Worm (Caenorhabditis elegans) whole organism, L4/young adult: ENCODE measurements around the gene cutl-18.
"Not testable (repeated sequence)": the region's sequence is repeated elsewhere in the genome, so short reads cannot be mapped to it uniquely, and the experiment has no call there.

Source experiments
- W03F9.2 ChIP-seq: fragments of 150-350 bp; optimal IDR thresholded peaks from 2 replicates; lab custom pipeline; 2014; ENCODE audit warnings: missing biosample characterization, missing genetic modification characterization
- dao-5 ChIP-seq: sonication (generic microtip); optimal IDR thresholded peaks from 2 replicates; lab custom pipeline; 2016; ENCODE audit warnings: missing genotype, missing genetic modification characterization, moderate library complexity, missing compliant biosample characterization
- him-1 ChIP-seq: sonication (generic microtip); optimal IDR thresholded peaks from 2 replicates; lab custom pipeline; 2016; ENCODE audit warnings: missing genotype, missing genetic modification reagents, missing genetic modification characterization, missing compliant biosample characterization

The cutl-18 gene

ce11 chrV:11299406-11299805, 17.3 kb downstream of the cutl-18 start:
- no peak for TF ChIP-seq him-1
- no peak for TF ChIP-seq dao-5 (tag; lab: Kevin White, UChicago)
- no peak for TF ChIP-seq W03F9.2 (tag; lab: Kevin White, UChicago)

- TF ChIP-seq dao-5 (tag; lab: Kevin White, UChicago), result no peak
- TF ChIP-seq W03F9.2 (tag; lab: Kevin White, UChicago), result no peak
- TF ChIP-seq him-1, result no peak
These were observed 18.1 kb downstream of the cutl-18 start, which contains the start of gene T03F7.5 for ce11 chrV:11298632-11299031. TSS of gene T03F7.5 (minus strand) at chrV:11298732.

- TF ChIP-seq him-1 (no peak), W03F9.2 (tag; lab: Kevin White, UChicago) (no peak), dao-5 (tag; lab: Kevin White, UChicago) (no peak)
These were observed 22.3 kb downstream of the cutl-18 start, which contains the start of gene T03F7.6 for ce11 chrV:11294393-11294792. TSS of gene T03F7.6 (plus strand) at chrV:11294693.

DNA sequence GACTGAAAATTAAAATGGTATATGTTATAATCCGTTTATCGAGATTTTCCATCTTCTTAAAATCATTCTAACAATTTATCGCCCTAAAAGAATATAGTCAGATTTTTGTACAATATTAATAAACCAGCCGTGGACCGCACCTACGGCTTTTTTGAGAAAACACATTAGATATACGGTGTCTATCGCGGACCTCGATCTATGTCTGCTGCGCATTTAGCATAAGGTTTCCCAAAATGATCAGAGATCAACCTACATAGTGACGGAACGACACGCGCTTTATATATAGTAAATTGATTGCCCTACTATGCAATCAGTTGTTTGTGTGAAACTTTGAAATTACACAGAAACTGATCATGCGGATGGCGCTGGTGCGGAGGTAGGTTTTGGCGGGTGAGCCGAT, 24.0 kb downstream of the cutl-18 start:
- TF ChIP-seq him-1 (no peak), W03F9.2 (tag; lab: Kevin White, UChicago) (no peak), dao-5 (tag; lab: Kevin White, UChicago) (no peak)

ce11 chrV:11290888-11291287, 25.8 kb downstream of the cutl-18 start, which contains the start of gene C03E10.1:
TSS of gene C03E10.1 (plus strand) at chrV:11291188.
- TF ChIP-seq him-1, result no peak
- TF ChIP-seq W03F9.2 (tag; lab: Kevin White, UChicago), result no peak
- TF ChIP-seq dao-5 (tag; lab: Kevin White, UChicago), result no peak

DNA sequence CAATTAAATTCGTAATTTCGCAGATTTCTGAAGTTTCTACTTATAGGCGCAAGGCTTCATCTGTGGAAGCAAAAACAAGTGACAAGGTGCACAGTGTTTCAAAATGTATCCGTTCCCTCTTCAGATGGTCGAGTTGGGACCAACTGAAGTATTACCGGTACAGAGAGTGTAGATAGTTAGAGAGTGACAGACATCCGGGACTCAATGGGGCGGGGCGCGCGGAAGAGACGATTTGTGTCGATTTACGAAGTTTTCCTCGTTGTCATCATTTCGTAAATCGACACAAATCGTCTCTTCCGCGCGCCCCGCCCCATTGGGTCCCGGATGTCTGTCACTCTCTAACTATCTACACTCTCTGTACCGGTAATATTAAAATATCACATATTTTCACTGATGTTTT, 30.6 kb downstream of the cutl-18 start, which contains the start of gene C03E10.3:
TSS of gene C03E10.3 (plus strand) at position 301 of the 400 bp plus-strand sequence.
- not testable (repeated sequence) for TF ChIP-seq dao-5 (tag; lab: Kevin White, UChicago); him-1; W03F9.2 (tag; lab: Kevin White, UChicago)

ce11 chrV:11282272-11282671, 34.4 kb downstream of the cutl-18 start, which contains the start of gene gly-20:
TSS of gene gly-20 (plus strand) at chrV:11282572.
- TF ChIP-seq dao-5 (tag; lab: Kevin White, UChicago) (no peak), him-1 (no peak), W03F9.2 (tag; lab: Kevin White, UChicago) (no peak)

DNA sequence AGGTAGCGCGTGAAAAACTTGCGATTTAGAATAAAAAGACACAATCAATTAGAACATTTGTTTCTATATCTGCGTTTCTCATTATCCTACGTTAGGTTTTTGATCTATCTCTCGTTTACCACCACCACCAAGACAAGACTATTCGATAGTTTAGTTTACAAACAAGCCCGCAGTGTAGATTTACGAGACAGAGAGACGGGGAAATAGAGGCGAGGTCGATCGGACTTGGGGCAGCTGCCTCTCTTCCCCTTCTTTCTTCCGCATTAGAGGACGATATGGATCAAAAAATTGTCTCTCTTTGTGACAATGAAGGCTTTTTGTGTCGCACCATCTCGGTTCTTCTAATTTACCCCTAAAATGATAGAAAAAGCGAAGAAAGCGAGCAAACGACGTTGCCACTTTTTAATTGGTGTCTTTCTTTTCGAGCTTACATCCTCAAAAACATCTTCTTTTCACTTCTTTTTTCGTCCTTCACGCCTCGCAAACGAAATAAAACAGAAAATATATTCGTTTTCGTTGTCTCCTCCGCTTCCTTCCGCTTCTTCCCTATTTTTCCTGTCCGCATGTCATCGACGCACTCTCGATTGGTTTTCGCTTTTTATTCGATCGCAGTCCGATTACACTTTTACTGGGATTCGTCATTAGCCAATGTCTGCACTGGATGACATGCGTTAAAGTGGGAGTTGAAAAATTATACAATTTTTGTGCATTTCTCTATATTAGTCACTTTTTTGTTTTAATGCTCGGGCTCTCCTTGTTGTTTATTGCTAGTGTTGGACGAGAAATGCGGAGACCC, 35.1 kb downstream of the cutl-18 start:
- TF ChIP-seq W03F9.2 (tag; lab: Kevin White, UChicago), result no peak
- TF ChIP-seq him-1, result no peak
- TF ChIP-seq dao-5 (tag; lab: Kevin White, UChicago), result no peak

DNA sequence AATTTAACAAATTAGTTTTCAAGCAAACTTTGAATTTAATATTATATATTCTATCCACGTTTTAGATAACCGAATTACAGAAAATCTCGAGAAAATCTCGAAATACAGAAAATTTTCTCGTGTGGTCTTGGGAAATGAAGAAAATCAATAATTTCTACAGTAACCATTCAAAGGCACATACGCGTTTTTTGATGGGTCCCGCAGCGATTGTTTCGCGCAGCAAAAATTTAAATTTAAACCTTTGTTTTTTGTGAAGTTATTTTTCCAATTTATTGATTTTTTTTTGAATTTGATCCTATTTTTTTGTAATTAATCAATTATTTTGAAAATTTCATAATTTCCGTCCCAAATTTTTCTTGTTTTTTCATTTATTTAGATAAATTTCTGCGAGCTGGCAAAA, 37.1 kb downstream of the cutl-18 start:
- no peak for TF ChIP-seq W03F9.2 (tag; lab: Kevin White, UChicago)
- TF ChIP-seq dao-5 (tag; lab: Kevin White, UChicago), result no peak
- no peak for TF ChIP-seq him-1

DNA sequence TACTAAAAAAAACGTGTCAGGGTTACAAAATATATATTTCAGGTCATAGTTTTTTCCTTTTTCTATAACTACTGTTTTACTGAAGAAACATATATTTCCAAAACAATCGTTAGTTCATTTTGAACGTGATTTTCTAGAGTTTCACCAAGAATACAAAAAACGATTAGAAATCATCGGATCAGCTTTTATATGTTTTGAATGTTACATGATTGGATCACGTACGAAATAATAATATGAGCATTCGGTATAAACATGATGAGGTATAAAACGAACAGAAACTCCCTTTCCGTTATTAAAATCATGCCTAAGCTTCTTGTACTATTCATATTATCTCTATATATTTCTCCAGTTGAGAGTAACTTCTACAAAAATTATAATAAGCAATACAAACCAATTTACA, 43.9 kb downstream of the cutl-18 start, which contains the start of gene clec-223:
TSS of gene clec-223 (plus strand) at position 301 of the 400 bp plus-strand sequence.
- no peak for TF ChIP-seq dao-5 (tag; lab: Kevin White, UChicago)
- TF ChIP-seq W03F9.2 (tag; lab: Kevin White, UChicago), result no peak
- TF ChIP-seq him-1, result no peak

- TF ChIP-seq him-1, result no peak
- no peak for TF ChIP-seq W03F9.2 (tag; lab: Kevin White, UChicago)
- TF ChIP-seq dao-5 (tag; lab: Kevin White, UChicago), result no peak
These were observed 45.6 kb downstream of the cutl-18 start, which contains the start of gene clec-222 for ce11 chrV:11271051-11271450. TSS of gene clec-222 (plus strand) at chrV:11271351.

DNA sequence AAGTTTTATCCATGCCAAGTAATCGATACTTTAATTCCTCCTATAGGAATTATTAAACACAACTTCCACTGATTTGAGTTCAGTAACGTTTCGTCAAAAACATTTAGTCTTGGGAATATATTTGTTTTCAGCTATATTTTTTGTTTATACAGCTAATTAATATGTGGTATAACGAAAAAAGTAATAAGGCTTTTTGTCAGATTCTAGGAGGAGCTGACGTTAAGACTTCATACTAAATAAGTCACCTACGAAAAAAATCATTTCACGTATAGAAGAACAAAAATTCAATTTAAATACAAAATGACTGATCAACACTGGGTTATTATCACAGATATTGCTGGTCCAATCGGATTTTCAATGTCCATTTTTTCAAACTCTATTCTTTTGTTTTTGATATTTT, 47.9 kb downstream of the cutl-18 start, which contains the start of gene str-115:
TSS of gene str-115 (plus strand) at position 301 of the 400 bp plus-strand sequence.
- no peak for TF ChIP-seq dao-5 (tag; lab: Kevin White, UChicago)

DNA sequence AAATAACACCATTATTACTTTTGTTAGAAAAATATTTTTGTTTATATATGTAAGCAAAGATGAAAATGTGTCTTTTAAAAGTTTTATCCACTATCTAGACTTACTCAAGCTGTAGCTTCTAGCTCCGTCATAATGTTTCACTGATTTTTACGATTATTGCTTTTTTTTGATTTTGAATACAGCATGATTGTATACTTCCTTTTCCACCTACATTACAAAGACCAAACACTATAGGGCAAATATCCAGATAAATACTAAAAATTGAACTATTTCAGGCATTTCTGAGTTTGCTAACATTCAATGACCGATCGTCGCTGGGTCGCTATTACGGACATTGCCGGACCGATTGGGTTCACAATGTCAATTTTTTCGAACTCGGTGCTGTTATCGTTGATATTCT, 50.0 kb downstream of the cutl-18 start, which contains the start of gene str-116:
TSS of gene str-116 (plus strand) at position 301 of the 400 bp plus-strand sequence.
- TF ChIP-seq W03F9.2 (tag; lab: Kevin White, UChicago), result no peak
- no peak for TF ChIP-seq dao-5 (tag; lab: Kevin White, UChicago)
- TF ChIP-seq him-1, result no peak

ce11 chrV:11265482-11265881, 51.2 kb downstream of the cutl-18 start, which contains the start of gene cln-3.1:
TSS of gene cln-3.1 (minus strand) at chrV:11265652.
- no peak for TF ChIP-seq W03F9.2 (tag; lab: Kevin White, UChicago)
- TF ChIP-seq dao-5 (tag; lab: Kevin White, UChicago), result no peak
- TF ChIP-seq him-1, result no peak
